Worm (Caenorhabditis elegans): ENCODE data around the gene ZK1307.1.

The ZK1307.1 gene

DNA sequence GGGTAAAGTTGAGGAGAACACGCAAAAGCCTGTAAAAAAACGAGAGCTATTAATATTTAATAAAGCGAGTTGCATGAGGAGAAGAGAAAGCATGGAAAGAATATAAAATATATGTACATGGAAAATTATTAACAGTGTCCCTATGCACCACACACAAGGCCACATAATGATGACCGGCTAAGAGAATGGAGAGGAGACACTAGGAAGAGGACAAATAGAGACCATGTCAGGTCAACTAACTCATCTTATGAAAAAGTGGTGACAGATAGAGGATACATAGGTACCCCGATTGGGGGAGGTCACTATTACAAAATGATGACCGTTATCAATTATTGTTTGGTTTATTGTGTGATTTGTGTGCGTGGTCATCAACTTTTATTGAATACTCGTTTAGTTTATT is 10.9 kb downstream of the ZK1307.1 start, which contains the start of gene fzr-1:
TSS of gene fzr-1 (minus strand) at position 29 of the 400 bp plus-strand sequence.
- TF ChIP-seq nhr-23 (tag; optimal IDR thresholded peaks at IDR 0.05) (peak; percentile 24), ama-1 (optimal IDR thresholded peaks at IDR 0.05) (no peak)

- no peak for TF ChIP-seq ceh-9 (tag; optimal IDR thresholded peaks at IDR 0.05)
- no peak for TF ChIP-seq nhr-67 (tag; optimal IDR thresholded peaks at IDR 0.05)
- TF ChIP-seq lin-15B (tag; optimal IDR thresholded peaks at IDR 0.05): no peak
- TF ChIP-seq ceh-28 (tag; optimal IDR thresholded peaks at IDR 0.05): no peak
- no peak for TF ChIP-seq elt-2 (tag; optimal IDR thresholded peaks at IDR 0.05)
- TF ChIP-seq ceh-82 (tag; optimal IDR thresholded peaks at IDR 0.05): no peak
- no peak for TF ChIP-seq pqm-1 (tag; optimal IDR thresholded peaks at IDR 0.05)
These were observed 19.1 kb downstream of the ZK1307.1 start, which contains the start of gene ZK1307.7 for ce11 chrII:9636300-9636699. ZK1307.7 (plus strand) TSS chrII:9636600.

- no peak for TF ChIP-seq fos-1 (tag; optimal IDR thresholded peaks at IDR 0.05)
- TF ChIP-seq nhr-43 (tag; optimal IDR thresholded peaks at IDR 0.05; ENCODE audit: poor library complexity, severe bottlenecking): no peak
- TF ChIP-seq mml-1 (tag; optimal IDR thresholded peaks at IDR 0.05): no peak
- TF ChIP-seq nhr-237 (tag; optimal IDR thresholded peaks at IDR 0.05): no peak
- TF ChIP-seq ztf-4 (tag; optimal IDR thresholded peaks at IDR 0.05): no peak
- TF ChIP-seq mdl-1 (tag; optimal IDR thresholded peaks at IDR 0.05): no peak
- no peak for TF ChIP-seq nhr-67 (tag; optimal IDR thresholded peaks at IDR 0.05)
- TF ChIP-seq fkh-10 (GFP tag; optimal IDR thresholded peaks at IDR 0.05): no peak
- TF ChIP-seq ZK546.5 (tag; optimal IDR thresholded peaks at IDR 0.05): no peak
- TF ChIP-seq lin-39 (tag; optimal IDR thresholded peaks at IDR 0.05): no peak
- TF ChIP-seq nhr-25 (tag; optimal IDR thresholded peaks at IDR 0.05): no peak
- no peak for TF ChIP-seq daf-12 (tag; optimal IDR thresholded peaks at IDR 0.05)
- no peak for TF ChIP-seq hmg-11 (tag; optimal IDR thresholded peaks at IDR 0.05)
- TF ChIP-seq aly-2 (tag; optimal IDR thresholded peaks at IDR 0.05): no peak
- TF ChIP-seq pha-4 (tag; optimal IDR thresholded peaks at IDR 0.05): no peak
- no peak for TF ChIP-seq eor-1 (tag; optimal IDR thresholded peaks at IDR 0.05)
These were observed 29.4 kb downstream of the ZK1307.1 start for ce11 chrII:9625930-9626329.

DNA sequence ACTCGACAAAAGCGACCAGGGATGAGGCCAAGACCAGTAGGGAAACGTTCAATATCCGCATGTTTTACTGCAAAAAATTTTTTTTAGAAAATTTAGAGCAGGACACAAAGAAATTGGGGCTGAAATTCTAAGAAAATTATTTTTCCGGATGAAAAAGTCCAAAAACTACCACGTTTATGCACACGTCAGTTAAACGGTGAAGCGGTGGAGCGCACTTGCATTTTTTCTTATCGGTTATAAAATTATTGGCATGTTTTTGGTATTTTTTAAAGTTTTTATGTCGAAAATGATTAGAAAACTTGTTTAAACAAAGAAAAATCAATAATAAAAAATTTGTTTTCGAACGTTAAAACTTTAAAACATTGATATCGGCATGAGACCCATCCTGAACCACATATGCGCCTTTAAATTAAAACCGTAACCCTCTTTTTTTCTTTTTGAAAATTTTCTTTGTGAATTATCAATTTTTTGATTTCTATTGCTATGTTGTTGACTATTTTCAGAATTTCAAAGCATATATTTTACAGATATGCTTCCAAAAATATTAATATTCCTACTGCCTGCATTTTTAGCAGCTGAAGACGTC is 31.2 kb downstream of the ZK1307.1 start, which contains the start of the genes dnj-20 and ZK1307.8:
TSS of gene dnj-20 (minus strand) at position 67 of the 586 bp plus-strand sequence.
TSS of gene ZK1307.8 (plus strand) at position 504 of the 586 bp plus-strand sequence.
- TF ChIP-seq elt-3 (tag; optimal IDR thresholded peaks at IDR 0.05) (no peak), eor-1 (tag; optimal IDR thresholded peaks at IDR 0.05) (no peak), unc-62 (GFP tag; optimal IDR thresholded peaks at IDR 0.05) (no peak), lin-39 (tag; optimal IDR thresholded peaks at IDR 0.05) (peak; percentile 22), elt-2 (tag; optimal IDR thresholded peaks at IDR 0.05) (peak; percentile 45), nhr-43 (tag; optimal IDR thresholded peaks at IDR 0.05; ENCODE audit: poor library complexity, severe bottlenecking) (no peak), hmg-11 (tag; optimal IDR thresholded peaks at IDR 0.05) (peak; percentile 33), egl-27 (tag; optimal IDR thresholded peaks at IDR 0.05) (no peak), ceh-9 (tag; optimal IDR thresholded peaks at IDR 0.05) (no peak), nhr-23 (tag; optimal IDR thresholded peaks at IDR 0.05) (no peak), lin-15B (tag; optimal IDR thresholded peaks at IDR 0.05) (peak; percentile 40), nhr-77 (tag; optimal IDR thresholded peaks at IDR 0.05) (no peak), nhr-67 (tag; optimal IDR thresholded peaks at IDR 0.05) (no peak), lsy-12 (tag; optimal IDR thresholded peaks at IDR 0.05) (no peak), pha-4 (tag; optimal IDR thresholded peaks at IDR 0.05) (peak; percentile 9), nfya-1 (tag; optimal IDR thresholded peaks at IDR 0.05; ENCODE audit: insufficient read depth) (peak; percentile 34), pqm-1 (tag; optimal IDR thresholded peaks at IDR 0.05) (peak; percentile 34)

DNA sequence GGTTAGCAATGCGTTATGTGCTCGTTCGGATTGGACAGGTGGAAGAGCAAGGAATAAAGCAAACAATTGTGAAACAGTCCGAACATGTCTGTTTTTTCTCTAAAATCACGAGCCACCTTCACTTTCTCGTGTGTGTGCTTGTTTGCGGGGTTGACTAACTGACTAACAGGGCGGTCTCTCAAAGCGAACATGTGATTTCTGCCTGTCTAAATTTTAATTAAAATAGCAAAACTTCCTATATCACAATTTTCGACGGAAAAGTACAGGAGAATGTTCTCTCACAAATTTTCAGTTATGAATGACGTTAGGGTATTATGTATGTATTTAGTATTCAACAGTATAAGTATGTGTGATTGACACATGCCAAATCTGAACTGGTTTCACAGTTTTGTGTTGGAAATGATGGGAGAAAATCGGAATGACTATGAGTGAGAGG is 33.4 kb downstream of the ZK1307.1 start:
- TF ChIP-seq nhr-23 (tag; optimal IDR thresholded peaks at IDR 0.05) (peak; percentile 8), nhr-237 (tag; optimal IDR thresholded peaks at IDR 0.05) (no peak), zag-1 (tag; optimal IDR thresholded peaks at IDR 0.05) (no peak), ceh-16 (tag; optimal IDR thresholded peaks at IDR 0.05) (no peak), nfya-1 (tag; optimal IDR thresholded peaks at IDR 0.05; ENCODE audit: insufficient read depth) (no peak), nhr-67 (tag; optimal IDR thresholded peaks at IDR 0.05) (no peak), nhr-76 (tag; optimal IDR thresholded peaks at IDR 0.05) (no peak), pha-4 (tag; optimal IDR thresholded peaks at IDR 0.05) (peak; percentile 91)

Data from whole organism, L3 larva.